Fruit fly (Drosophila melanogaster): ENCODE results near the gene CG34164.

The CG34164 gene

dm6 chr2L:12026458-12027431, 29.4 kb upstream of the CG34164 start (continued):
- TF ChIP-seq pros (GFP tag; optimal IDR thresholded peaks at IDR 0.05) (no peak), vvl (GFP tag; IDR thresholded peaks at IDR 0.05) (no peak; the same call in 1 of the 2 replicates), lbe (GFP tag; optimal IDR thresholded peaks at IDR 0.05) (peak; percentile 24), CG3838 (GFP tag; optimal IDR thresholded peaks at IDR 0.05) (no peak), Tbp (GFP tag; optimal IDR thresholded peaks at IDR 0.05) (no peak), kah (GFP tag; optimal IDR thresholded peaks at IDR 0.05) (peak; percentile 20), D (optimal IDR thresholded peaks at IDR 0.05) (no peak), D (GFP tag; optimal IDR thresholded peaks at IDR 0.05) (peak; percentile 67), CG17829 (tag; optimal IDR thresholded peaks at IDR 0.05) (peak; percentile 63), Usf (GFP tag; optimal IDR thresholded peaks at IDR 0.05) (peak; percentile 30), HLH4C (GFP tag; IDR thresholded peaks at IDR 0.05; ENCODE audit: partially characterized antibody) (no peak), CG4730 (GFP tag; IDR thresholded peaks at IDR 0.05) (peak; percentile 51), CG11456 (GFP tag; IDR thresholded peaks at IDR 0.05) (peak; percentile 68; the same call in 1 of the 3 replicates), CG7786 (GFP tag; optimal IDR thresholded peaks at IDR 0.05) (peak; percentile 32), CG7745 (tag; optimal IDR thresholded peaks at IDR 0.05) (no peak), odd (GFP tag; optimal IDR thresholded peaks at IDR 0.05) (peak; percentile 53), Camta (GFP tag; optimal IDR thresholded peaks at IDR 0.05) (no peak), Opbp (GFP tag; IDR thresholded peaks at IDR 0.05; ENCODE audit: partially characterized antibody) (no peak), usp (GFP tag; optimal IDR thresholded peaks at IDR 0.05) (no peak), CG9817 (tag; optimal IDR thresholded peaks at IDR 0.05) (peak; percentile 24), Rx (GFP tag; IDR thresholded peaks at IDR 0.05) (peak; percentile 33; the same call in 1 of the 2 replicates), Side (GFP tag; optimal IDR thresholded peaks at IDR 0.05) (no peak), C15 (GFP tag; IDR thresholded peaks at IDR 0.05) (0 out of 3 replicates have a peak, but pooled peaks have one; percentile 23), cad (GFP tag; optimal IDR thresholded peaks at IDR 0.05) (no peak), CG4328 (GFP tag; optimal IDR thresholded peaks at IDR 0.05) (peak; percentile 34), CG9876 (GFP tag; optimal IDR thresholded peaks at IDR 0.05) (no peak), CG6254 (GFP tag; optimal IDR thresholded peaks at IDR 0.05) (peak; percentile 11), Jarid2 (GFP tag; optimal IDR thresholded peaks at IDR 0.05) (no peak), CG1832 (GFP tag; optimal IDR thresholded peaks at IDR 0.05) (no peak), CG4854 (GFP tag; optimal IDR thresholded peaks at IDR 0.05) (no peak), pfk (GFP tag; optimal IDR thresholded peaks at IDR 0.05) (no peak), Dbx (GFP tag; IDR thresholded peaks at IDR 0.05) (no peak), CG2129 (GFP tag; IDR thresholded peaks at IDR 0.05; ENCODE audit: partially characterized antibody) (no peak), Hmr (GFP tag; optimal IDR thresholded peaks at IDR 0.05) (peak; percentile 64), CG6765 (GFP tag; optimal IDR thresholded peaks at IDR 0.05) (peak; percentile 0), ken (GFP tag; IDR thresholded peaks at IDR 0.05) (peak; percentile 55; the same call in 2 of the 3 replicates), nmo (GFP tag; optimal IDR thresholded peaks at IDR 0.05) (peak; percentile 78), psq (GFP tag; optimal IDR thresholded peaks at IDR 0.05) (no peak), CG4617 (GFP tag; optimal IDR thresholded peaks at IDR 0.05; ENCODE audit: borderline replicate concordance) (no peak), crp (GFP tag; optimal IDR thresholded peaks at IDR 0.05) (no peak), vnd (GFP tag; IDR thresholded peaks at IDR 0.05; ENCODE audit: partially characterized antibody) (no peak), E2f2 (GFP tag; IDR thresholded peaks at IDR 0.05) (peak; percentile 36), HHEX (GFP tag; optimal IDR thresholded peaks at IDR 0.05) (peak; percentile 60), CG13424 (tag; optimal IDR thresholded peaks at IDR 0.05) (peak; percentile 67), trem (tag; optimal IDR thresholded peaks at IDR 0.05) (peak; percentile 5), MTF-1 (GFP tag; optimal IDR thresholded peaks at IDR 0.05; ENCODE audit: borderline replicate concordance) (no peak), CG10147 (GFP tag; optimal IDR thresholded peaks at IDR 0.05) (no peak), CG5245 (GFP tag; optimal IDR thresholded peaks at IDR 0.05) (peak; percentile 30)
